Fruit fly (Drosophila melanogaster) whole organism, adult: Measurements from ENCODE around the gene ND-SGDH.
A peak's percentile ranks its signal among the peaks of the same experiment; 100 is the strongest.

Experiments used
- CG11617 ChIP-seq: fragments of 200-800 bp; sonication (Bioruptor generic); optimal IDR thresholded peaks from 2 replicates; lab custom pipeline; 2017; ENCODE audit warnings: mild to moderate bottlenecking, missing biosample characterization, missing genetic modification reagents, missing genetic modification characterization
- CG12768 ChIP-seq: fragments of 200-800 bp; sonication (Bioruptor generic); optimal IDR thresholded peaks from 2 replicates; lab custom pipeline; 2017; ENCODE audit warnings: missing biosample characterization, missing genetic modification characterization, mild to moderate bottlenecking, moderate library complexity, missing genetic modification reagents
- CG14711 ChIP-seq: fragments of 200-800 bp; sonication (Bioruptor generic); optimal IDR thresholded peaks from 2 replicates; lab custom pipeline; 2018; ENCODE audit warnings: missing biosample characterization, mild to moderate bottlenecking, missing genetic modification characterization, moderate library complexity
- CG1620 ChIP-seq: fragments of 200-800 bp; sonication (Bioruptor generic); optimal IDR thresholded peaks from 2 replicates; lab custom pipeline; 2016; ENCODE audit warnings: missing biosample characterization, missing genetic modification characterization
- CG33017 ChIP-seq: fragments of 200-800 bp; sonication (Bioruptor generic); optimal IDR thresholded peaks from 2 replicates; lab custom pipeline; 2018; ENCODE audit warnings: missing biosample characterization, mild to moderate bottlenecking, missing genetic modification characterization, moderate library complexity
- CG5204 ChIP-seq: fragments of 200-800 bp; sonication (Bioruptor generic); optimal IDR thresholded peaks from 2 replicates; lab custom pipeline; 2016; ENCODE audit warnings: missing biosample characterization, missing genetic modification characterization
- CG7045 ChIP-seq: fragments of 200-800 bp; sonication (Bioruptor generic); optimal IDR thresholded peaks from 2 replicates; lab custom pipeline; 2017; ENCODE audit warnings: missing biosample characterization, mild to moderate bottlenecking, missing genetic modification characterization
- CG7101 ChIP-seq: fragments of 200-800 bp; sonication (Bioruptor generic); optimal IDR thresholded peaks from 2 replicates; lab custom pipeline; 2018; ENCODE audit warnings: missing biosample characterization, mild to moderate bottlenecking, missing genetic modification characterization, moderate library complexity
- Clk ChIP-seq: fragments of 200-800 bp; sonication (Bioruptor generic); optimal IDR thresholded peaks from 2 replicates; lab custom pipeline; 2017; ENCODE audit warnings: missing biosample characterization, missing genetic modification characterization
- Crg-1 ChIP-seq: fragments of 200-800 bp; sonication (Bioruptor generic); optimal IDR thresholded peaks from 2 replicates; lab custom pipeline; 2016; ENCODE audit warnings: missing biosample characterization, missing genetic modification characterization
- Hr96 ChIP-seq: fragments of 200-800 bp; sonication (Bioruptor generic); optimal IDR thresholded peaks from 2 replicates; lab custom pipeline; 2016; ENCODE audit warnings: missing biosample characterization, missing genetic modification characterization
- Mnt ChIP-seq: fragments of 200-800 bp; sonication (Bioruptor generic); optimal IDR thresholded peaks from 2 replicates; lab custom pipeline; 2016; ENCODE audit warnings: missing biosample characterization, mild to moderate bottlenecking, missing genetic modification characterization
- bab1 ChIP-seq: fragments of 200-800 bp; sonication (Bioruptor generic); optimal IDR thresholded peaks from 3 replicates; lab custom pipeline; 2019; ENCODE audit warnings: missing biosample characterization, mild to moderate bottlenecking, missing genetic modification characterization, moderate library complexity
- cic ChIP-seq: fragments of 200-800 bp; sonication (Bioruptor generic); optimal IDR thresholded peaks from 2 replicates; lab custom pipeline; 2017; ENCODE audit warnings: missing biosample characterization, mild to moderate bottlenecking, missing genetic modification characterization, moderate library complexity
- cnc ChIP-seq, 2 experiments: fragments of >200 bp; optimal IDR thresholded peaks; 2 replicates each; lab custom pipeline; 2017
- kay ChIP-seq: fragments of 200-800 bp; sonication (Bioruptor generic); peaks from one replicate; lab custom pipeline; 2016; ENCODE audit warnings: missing biosample characterization, missing genetic modification characterization, borderline replicate concordance
- ovo ChIP-seq: fragments of 200-800 bp; sonication (Bioruptor generic); optimal IDR thresholded peaks from 2 replicates; lab custom pipeline; 2016; ENCODE audit warnings: missing biosample characterization, missing genetic modification characterization
- pad ChIP-seq: fragments of 200-800 bp; sonication (Bioruptor generic); optimal IDR thresholded peaks from 3 replicates; lab custom pipeline; 2017; ENCODE audit warnings: missing biosample characterization, missing genetic modification characterization, mild to moderate bottlenecking, moderate library complexity, missing genetic modification reagents
- tj ChIP-seq: fragments of 200-800 bp; sonication (Bioruptor generic); optimal IDR thresholded peaks from 3 replicates; lab custom pipeline; 2017; ENCODE audit warnings: missing biosample characterization, mild to moderate bottlenecking, missing genetic modification characterization, moderate library complexity
- toe ChIP-seq: fragments of 200-800 bp; sonication (Bioruptor generic); optimal IDR thresholded peaks from 2 replicates; lab custom pipeline; 2016; ENCODE audit warnings: missing biosample characterization, missing genetic modification characterization

Gene ND-SGDH

DNA sequence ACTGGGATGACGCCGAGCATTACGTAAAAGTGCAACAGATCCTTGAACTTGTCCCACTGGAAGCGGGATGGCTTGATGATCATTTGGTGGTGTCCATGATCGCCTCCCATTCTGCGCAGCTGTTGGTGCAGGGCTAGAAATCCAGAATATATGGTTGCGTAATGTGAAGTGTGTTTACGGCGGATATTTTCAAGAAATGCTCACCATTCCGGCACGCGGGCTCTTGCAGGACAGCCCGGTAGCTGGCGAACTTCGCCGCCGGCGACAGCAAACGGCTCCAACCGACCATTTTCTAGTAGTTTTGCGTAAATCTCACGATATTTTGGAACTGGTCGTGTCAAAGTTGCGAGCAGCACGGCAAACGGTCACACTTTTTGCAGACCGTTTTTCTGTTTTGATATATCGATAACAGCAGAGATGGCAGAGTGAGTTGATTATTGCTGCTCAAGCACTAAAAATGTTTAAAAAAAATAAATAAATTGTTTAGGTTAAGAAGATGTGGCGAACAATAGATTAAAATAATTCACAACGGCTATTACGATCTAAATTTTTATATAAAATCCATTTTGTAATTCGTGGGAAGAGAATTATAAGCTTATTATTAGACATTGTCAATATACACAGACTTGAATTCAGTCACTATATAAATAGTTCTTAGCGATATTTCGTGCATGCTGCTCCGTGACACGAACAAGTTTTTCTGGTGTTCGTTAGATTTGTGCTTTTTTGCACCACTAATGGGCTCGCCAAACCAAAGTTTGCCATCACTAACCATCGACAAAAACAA is at the start of gene ND-SGDH, which contains the start of gene RhoGAP68F:
Gene ND-SGDH, minus strand, starts transcription at position 472 of the 787 bp plus-strand sequence.
Gene RhoGAP68F, plus strand, starts transcription at position 756 of the 787 bp plus-strand sequence.
- TF ChIP-seq kay (GFP tag; lab: Kevin White, UChicago) (no peak), CG5204 (GFP tag; lab: Kevin White, UChicago) (no peak), tj (GFP tag; lab: Kevin White, UChicago) (peak; percentile 90), cic (GFP tag; lab: Kevin White, UChicago) (peak; percentile 48), ovo (GFP tag; lab: Kevin White, UChicago) (peak; percentile 61), pad (GFP tag; lab: Kevin White, UChicago) (peak; percentile 70), CG7045 (GFP tag; lab: Kevin White, UChicago) (peak; percentile 87), CG7101 (tag; lab: Kevin White, UChicago) (peak; percentile 83), Hr96 (GFP tag; lab: Kevin White, UChicago) (peak; percentile 88), CG11617 (GFP tag; lab: Kevin White, UChicago) (peak; percentile 85), toe (GFP tag; lab: Kevin White, UChicago) (peak; percentile 94), CG33017 (tag; lab: Kevin White, UChicago) (peak; percentile 73), CG12768 (GFP tag; lab: Kevin White, UChicago) (peak; percentile 88), Clk (GFP tag; lab: Kevin White, UChicago) (peak; percentile 85), CG14711 (peak; percentile 68), cnc (optimal IDR thresholded peaks at IDR 0.05; lab: Kevin White, UChicago) (no peak), Mnt (GFP tag; lab: Kevin White, UChicago) (peak; percentile 73), CG1620 (GFP tag; lab: Kevin White, UChicago) (peak; percentile 85), bab1 (GFP tag; lab: Kevin White, UChicago) (peak; percentile 69), Crg-1 (GFP tag; lab: Kevin White, UChicago) (peak; percentile 77)

DNA sequence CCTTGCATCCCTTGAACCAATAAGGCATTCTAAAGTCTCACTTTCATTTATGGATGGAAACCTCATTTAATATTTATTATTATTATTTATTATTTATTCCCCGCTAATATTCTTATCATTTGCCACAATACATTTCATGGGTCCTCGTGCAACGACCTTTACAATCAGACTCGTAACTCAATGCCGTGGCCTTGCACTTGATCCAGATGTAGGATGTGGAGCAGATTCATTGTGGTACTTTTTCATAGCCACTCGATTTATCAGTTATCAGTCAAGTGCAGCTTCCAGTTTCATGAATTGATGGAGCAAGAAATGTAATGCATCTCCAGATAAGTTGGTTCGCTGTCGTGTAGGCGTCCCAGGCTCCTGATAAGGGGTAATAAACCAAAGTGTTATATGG is 47.0 kb upstream of the ND-SGDH start:
- TF ChIP-seq CG33017 (tag; lab: Kevin White, UChicago): no peak
- TF ChIP-seq CG7045 (GFP tag; lab: Kevin White, UChicago): no peak
- no peak for TF ChIP-seq cnc (optimal IDR thresholded peaks at IDR 0.05; lab: Kevin White, UChicago)
- TF ChIP-seq CG1620 (GFP tag; lab: Kevin White, UChicago): no peak
- no peak for TF ChIP-seq tj (GFP tag; lab: Kevin White, UChicago)
- TF ChIP-seq Mnt (GFP tag; lab: Kevin White, UChicago): no peak
- no peak for TF ChIP-seq CG5204 (GFP tag; lab: Kevin White, UChicago)

- TF ChIP-seq pad (GFP tag; lab: Kevin White, UChicago) (peak; percentile 22), cic (GFP tag; lab: Kevin White, UChicago) (peak; percentile 85), Mnt (GFP tag; lab: Kevin White, UChicago) (no peak)
These were observed 46.2 kb upstream of the ND-SGDH start, which contains the start of gene Miox for dm6 chr3L:12184564-12185034. TSS of gene Miox (plus strand) at chr3L:12184984.

dm6 chr3L:12183967-12184366 is 45.6 kb upstream of the ND-SGDH start:
- no peak for TF ChIP-seq Clk (GFP tag; lab: Kevin White, UChicago)
- peak; percentile 28 for TF ChIP-seq CG7101 (tag; lab: Kevin White, UChicago)
- no peak for TF ChIP-seq kay (GFP tag; lab: Kevin White, UChicago)
- no peak for TF ChIP-seq cic (GFP tag; lab: Kevin White, UChicago)
- TF ChIP-seq CG5204 (GFP tag; lab: Kevin White, UChicago): peak; percentile 53
- TF ChIP-seq pad (GFP tag; lab: Kevin White, UChicago): no peak
- TF ChIP-seq CG14711: no peak
- TF ChIP-seq tj (GFP tag; lab: Kevin White, UChicago): no peak
- TF ChIP-seq CG11617 (GFP tag; lab: Kevin White, UChicago): peak; percentile 5
- no peak for TF ChIP-seq toe (GFP tag; lab: Kevin White, UChicago)
- TF ChIP-seq CG33017 (tag; lab: Kevin White, UChicago): no peak

- TF ChIP-seq ovo (GFP tag; lab: Kevin White, UChicago) (peak; percentile 94), CG7101 (tag; lab: Kevin White, UChicago) (no peak), CG1620 (GFP tag; lab: Kevin White, UChicago) (no peak), Mnt (GFP tag; lab: Kevin White, UChicago) (no peak), tj (GFP tag; lab: Kevin White, UChicago) (no peak), CG14711 (no peak), CG33017 (tag; lab: Kevin White, UChicago) (peak; percentile 15), CG12768 (GFP tag; lab: Kevin White, UChicago) (no peak), cic (GFP tag; lab: Kevin White, UChicago) (peak; percentile 60), Crg-1 (GFP tag; lab: Kevin White, UChicago) (no peak), toe (GFP tag; lab: Kevin White, UChicago) (peak; percentile 32), Hr96 (GFP tag; lab: Kevin White, UChicago) (no peak), kay (GFP tag; lab: Kevin White, UChicago) (no peak), pad (GFP tag; lab: Kevin White, UChicago) (no peak), cnc (optimal IDR thresholded peaks at IDR 0.05; lab: Kevin White, UChicago) (no peak), bab1 (GFP tag; lab: Kevin White, UChicago) (peak; percentile 29), CG5204 (GFP tag; lab: Kevin White, UChicago) (no peak), CG7045 (GFP tag; lab: Kevin White, UChicago) (peak; percentile 26), CG11617 (GFP tag; lab: Kevin White, UChicago) (peak; percentile 43), Clk (GFP tag; lab: Kevin White, UChicago) (no peak)
These were observed 40.6 kb upstream of the ND-SGDH start for dm6 chr3L:12178847-12179437.
